Worm (Caenorhabditis elegans) whole organism, early embryonic: ENCODE results near the gene far-7.

ENCODE experiments used
- B0310.2 ChIP-seq: sonication (generic microtip); optimal IDR thresholded peaks from 2 replicates; lab custom pipeline; 2016; ENCODE audit warnings: mild to moderate bottlenecking, missing genetic modification characterization, missing compliant biosample characterization
- F13C5.2 ChIP-seq: sonication (generic microtip); optimal IDR thresholded peaks from 2 replicates; lab custom pipeline; 2017; ENCODE audit warnings: mild to moderate bottlenecking, missing genetic modification characterization, inconsistent platforms, missing compliant biosample characterization
- ama-1 ChIP-seq: fragments of 150-350 bp; optimal IDR thresholded peaks from 2 replicates; lab custom pipeline; 2014
- ceh-13 ChIP-seq: fragments of 200-800 bp; sonication (Bioruptor generic); optimal IDR thresholded peaks from 2 replicates; lab custom pipeline; 2018; ENCODE audit warnings: mild to moderate bottlenecking, missing genetic modification characterization, missing compliant biosample characterization
- ceh-36 ChIP-seq: sonication (generic microtip); optimal IDR thresholded peaks from 2 replicates; lab custom pipeline; 2016; ENCODE audit warnings: missing genetic modification characterization, inconsistent platforms, missing compliant biosample characterization
- ets-7 ChIP-seq: sonication (generic microtip); optimal IDR thresholded peaks from 2 replicates; lab custom pipeline; 2016; ENCODE audit warnings: missing genotype, missing genetic modification characterization, missing compliant biosample characterization
- flt-1 ChIP-seq: fragments of 200-800 bp; sonication (Bioruptor generic); IDR thresholded peaks from 2 replicates; pipeline ENCODE4 v1.3.6; 2022; ENCODE audit warnings: missing genetic modification characterization, missing compliant biosample characterization
- scrt-1 ChIP-seq: fragments of 200-800 bp; sonication (Bioruptor generic); IDR thresholded peaks from 2 replicates; pipeline ENCODE4 v1.3.6; 2022; ENCODE audit warnings: missing genetic modification characterization, missing compliant biosample characterization
- tra-4 ChIP-seq: sonication (generic microtip); optimal IDR thresholded peaks from 2 replicates; lab custom pipeline; 2017; ENCODE audit warnings: missing genetic modification characterization, missing compliant biosample characterization

DNA sequence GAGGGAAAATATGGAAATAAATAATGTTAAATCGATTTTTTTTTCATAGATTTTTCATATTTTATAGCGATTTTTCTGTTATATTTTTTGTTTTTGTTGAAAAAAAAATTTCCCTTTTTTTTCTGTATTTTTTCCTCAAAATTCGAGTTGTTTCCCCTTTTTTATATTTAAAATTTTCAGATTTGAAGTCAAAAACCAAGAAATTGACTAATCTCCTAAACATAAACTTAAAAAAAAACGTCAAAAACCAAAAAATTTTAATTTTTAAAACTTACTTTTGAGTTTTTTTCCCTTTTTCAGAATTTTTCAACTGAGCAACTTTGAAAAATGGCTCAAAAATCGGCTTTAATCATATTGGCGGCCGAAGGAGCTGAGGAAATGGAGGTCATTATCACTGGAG is 29.3 kb upstream of the far-7 start, which contains the start of gene djr-1.1:
- TF ChIP-seq ama-1 (lab: Kevin White, UChicago): no peak
- no peak for TF ChIP-seq tra-4 (tag; lab: Kevin White, UChicago)
- no peak for TF ChIP-seq flt-1
- no peak for TF ChIP-seq scrt-1
- TF ChIP-seq F13C5.2 (tag; lab: Kevin White, UChicago): no peak
- no peak for TF ChIP-seq B0310.2 (tag; lab: Kevin White, UChicago)
- TF ChIP-seq ceh-13: no peak
- TF ChIP-seq ets-7 (tag; lab: Kevin White, UChicago): no peak
- TF ChIP-seq ceh-36 (tag; lab: Kevin White, UChicago): no peak
